Fruit fly (Drosophila melanogaster): ENCODE measurements around the gene Mon1.

Mon1 gene

DNA sequence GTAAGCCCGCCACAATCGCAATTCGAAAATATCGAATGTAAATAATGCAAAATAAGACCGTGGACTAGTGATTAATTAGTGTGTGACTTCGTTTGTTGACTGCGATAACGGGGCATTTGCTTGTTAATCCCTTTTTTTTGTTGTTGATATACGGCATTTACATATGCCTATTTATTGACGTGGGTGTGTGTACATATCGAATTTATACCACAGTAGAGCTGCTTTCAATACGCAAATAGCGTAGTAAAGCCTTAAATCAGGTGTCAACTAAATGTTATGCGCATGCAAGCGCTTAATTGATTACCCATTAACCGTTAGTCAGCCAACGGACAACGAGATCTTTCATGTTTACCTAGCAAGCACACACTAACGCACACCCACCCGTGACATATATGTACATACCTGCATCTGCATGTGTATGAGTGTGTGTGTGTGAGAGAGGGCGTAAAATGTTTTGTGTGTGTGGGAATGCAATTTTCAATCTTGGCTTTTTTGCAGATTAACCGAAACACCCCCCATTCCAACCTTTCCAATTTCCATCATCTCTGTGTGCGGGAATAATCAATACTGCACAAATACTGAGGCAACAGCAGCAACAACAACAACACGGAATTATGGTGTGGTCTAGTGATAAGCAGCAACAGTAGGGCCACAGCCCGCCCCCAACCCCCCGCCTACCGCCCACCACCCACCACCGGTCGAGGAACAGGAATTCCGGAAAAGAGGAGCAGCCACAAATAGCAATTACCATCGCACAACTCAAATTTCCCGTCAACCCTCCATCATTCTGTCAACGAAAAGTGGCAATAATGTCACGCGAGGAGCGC is 11.7 kb upstream of the Mon1 start:
- TF ChIP-seq Vsx2 (GFP tag; optimal IDR thresholded peaks at IDR 0.05; ENCODE audit: partially characterized antibody) (no peak), Rel (GFP tag; optimal IDR thresholded peaks at IDR 0.05) (no peak), Rel (tag; optimal IDR thresholded peaks at IDR 0.05) (peak; percentile 36)

DNA sequence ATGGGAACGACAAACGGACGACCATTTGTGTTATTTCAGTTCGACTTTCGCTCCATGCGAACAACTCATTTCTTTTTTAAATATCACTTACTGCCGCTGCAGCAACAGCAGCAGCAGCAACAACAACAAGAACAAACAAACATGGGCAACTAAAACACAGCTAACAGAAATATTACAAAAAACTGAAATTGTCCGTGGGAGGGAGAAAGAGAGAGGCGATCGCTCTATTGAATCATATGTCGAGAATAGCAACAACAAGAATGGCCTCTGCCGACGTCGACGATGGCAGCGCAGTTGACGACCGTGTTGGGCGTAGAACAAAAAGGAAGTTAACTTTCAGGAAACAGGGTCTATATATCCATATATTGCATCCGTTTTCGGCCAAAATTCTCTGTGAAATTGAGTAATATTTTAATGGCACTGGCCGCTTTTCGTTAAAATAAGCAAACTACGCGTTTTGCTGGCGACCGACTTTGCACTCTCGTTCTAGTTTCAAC is 3.8 kb upstream of the Mon1 start:
- TF ChIP-seq fru (GFP tag; optimal IDR thresholded peaks at IDR 0.05) (no peak), Myc (optimal IDR thresholded peaks at IDR 0.05) (no peak), OdsH (GFP tag; optimal IDR thresholded peaks at IDR 0.05) (no peak), GATAd (GFP tag; optimal IDR thresholded peaks at IDR 0.05) (no peak), usp (GFP tag; optimal IDR thresholded peaks at IDR 0.05) (no peak), lola (GFP tag; optimal IDR thresholded peaks at IDR 0.05) (no peak), rgr (GFP tag; optimal IDR thresholded peaks at IDR 0.05) (no peak), dmrt93B (GFP tag; optimal IDR thresholded peaks at IDR 0.05) (no peak), CrebA (GFP tag; optimal IDR thresholded peaks at IDR 0.05; ENCODE audit: borderline replicate concordance) (no peak), tai (GFP tag; optimal IDR thresholded peaks at IDR 0.05) (no peak)

DNA sequence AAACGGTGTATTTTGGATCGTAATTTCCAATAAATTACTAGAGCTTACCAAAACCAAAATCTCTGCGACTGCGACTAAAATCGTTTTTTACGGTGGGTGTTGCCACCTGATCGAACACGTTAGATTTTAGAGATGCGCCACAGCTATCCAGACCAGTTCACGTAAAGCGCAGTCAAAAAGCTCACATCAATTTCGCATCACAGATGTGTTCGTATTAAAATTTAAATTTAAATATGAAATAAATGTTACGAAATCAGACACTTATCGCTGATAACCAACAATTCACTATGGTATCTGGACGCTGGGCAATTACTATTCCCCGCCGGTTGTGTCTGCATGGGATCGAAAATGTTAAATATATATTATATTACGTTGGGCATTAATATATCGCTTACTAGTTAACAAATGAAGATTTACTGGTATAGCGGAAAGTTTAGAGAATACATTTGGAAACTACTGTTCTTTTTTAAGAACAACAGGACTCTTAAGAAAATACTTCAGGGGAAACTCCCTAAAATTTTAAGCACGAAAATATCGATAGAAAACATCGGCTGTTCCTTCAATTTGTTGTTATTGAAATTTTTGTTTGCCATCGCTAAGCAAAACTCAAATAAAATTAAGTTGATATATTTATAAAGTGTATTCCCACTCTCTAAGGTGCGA is 3.1 kb upstream of the Mon1 start, which contains the start of the genes mxt and CG11927:
mxt (minus strand) TSS at position 105 of the 663 bp plus-strand sequence.
CG11927 (plus strand) TSS at position 576 of the 663 bp plus-strand sequence.
- TF ChIP-seq Abd-B (GFP tag; optimal IDR thresholded peaks at IDR 0.05) (no peak), Mio (GFP tag; optimal IDR thresholded peaks at IDR 0.05) (no peak), jim (GFP tag; optimal IDR thresholded peaks at IDR 0.05) (peak; percentile 54), Hr83 (GFP tag; optimal IDR thresholded peaks at IDR 0.05; ENCODE audit: poor library complexity, severe bottlenecking) (peak; percentile 67), OdsH (GFP tag; optimal IDR thresholded peaks at IDR 0.05) (no peak), CG9705 (GFP tag; optimal IDR thresholded peaks at IDR 0.05) (peak; percentile 35), Myc (optimal IDR thresholded peaks at IDR 0.05) (peak; percentile 67), rgr (GFP tag; optimal IDR thresholded peaks at IDR 0.05) (peak; percentile 42), ey (GFP tag; optimal IDR thresholded peaks at IDR 0.05) (peak; percentile 38), foxo (GFP tag; optimal IDR thresholded peaks at IDR 0.05) (peak in 1 of 2 experiments; percentile 62), fru (GFP tag; optimal IDR thresholded peaks at IDR 0.05) (peak; percentile 27), psq (GFP tag; optimal IDR thresholded peaks at IDR 0.05) (peak; percentile 43), h (GFP tag; optimal IDR thresholded peaks at IDR 0.05) (peak; percentile 45), HLH106 (tag; optimal IDR thresholded peaks at IDR 0.05) (peak; percentile 62), br (GFP tag; optimal IDR thresholded peaks at IDR 0.05) (peak; percentile 2), GATAd (GFP tag; optimal IDR thresholded peaks at IDR 0.05) (no peak), sage (GFP tag; optimal IDR thresholded peaks at IDR 0.05) (peak; percentile 31), usp (GFP tag; optimal IDR thresholded peaks at IDR 0.05) (no peak), Rel (GFP tag; optimal IDR thresholded peaks at IDR 0.05) (no peak), Rel (tag; optimal IDR thresholded peaks at IDR 0.05) (peak; percentile 100), sv (GFP tag; optimal IDR thresholded peaks at IDR 0.05) (peak; percentile 57), Sp1 (GFP tag; optimal IDR thresholded peaks at IDR 0.05) (peak; percentile 41), woc (GFP tag; optimal IDR thresholded peaks at IDR 0.05) (peak; percentile 62), tai (GFP tag; optimal IDR thresholded peaks at IDR 0.05) (no peak)

DNA sequence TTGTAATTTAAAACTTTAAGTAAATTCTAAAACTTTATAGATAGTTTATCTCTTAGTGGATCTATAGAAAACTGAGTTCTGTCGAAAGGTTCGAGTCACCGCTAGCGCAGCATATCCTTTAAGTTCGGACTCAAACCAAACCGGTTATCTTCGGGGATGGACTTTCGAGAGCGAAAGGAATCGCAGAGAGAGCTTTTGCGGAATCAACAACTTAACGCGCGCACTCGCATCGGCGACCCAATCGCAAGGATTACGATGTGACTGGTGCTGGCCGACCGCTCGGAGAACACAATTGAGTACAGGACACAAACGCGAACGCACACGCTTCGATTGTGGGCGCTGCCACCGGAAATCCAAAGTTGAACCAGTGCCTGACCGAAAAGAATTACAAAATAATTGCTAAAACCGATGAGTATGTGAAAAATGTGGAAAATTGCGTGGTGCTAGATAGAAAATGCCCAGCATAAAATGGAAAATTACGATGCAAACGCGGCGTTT is 2.2 kb downstream of the Mon1 start, which contains the start of gene smog:
smog (plus strand) TSS at position 260 of the 498 bp plus-strand sequence.
- TF ChIP-seq brk (GFP tag; optimal IDR thresholded peaks at IDR 0.05) (no peak), Hnf4 (GFP tag; optimal IDR thresholded peaks at IDR 0.05) (no peak), Vsx2 (GFP tag; optimal IDR thresholded peaks at IDR 0.05; ENCODE audit: partially characterized antibody) (no peak), pan (optimal IDR thresholded peaks at IDR 0.05) (no peak), CG9705 (GFP tag; optimal IDR thresholded peaks at IDR 0.05) (no peak), CG32264 (GFP tag; optimal IDR thresholded peaks at IDR 0.05) (no peak), Hr83 (GFP tag; optimal IDR thresholded peaks at IDR 0.05; ENCODE audit: poor library complexity, severe bottlenecking) (no peak), Myc (optimal IDR thresholded peaks at IDR 0.05) (no peak), woc (GFP tag; optimal IDR thresholded peaks at IDR 0.05) (no peak), lola (GFP tag; optimal IDR thresholded peaks at IDR 0.05) (no peak), h (GFP tag; optimal IDR thresholded peaks at IDR 0.05) (no peak), Rel (GFP tag; optimal IDR thresholded peaks at IDR 0.05) (no peak), Rel (tag; optimal IDR thresholded peaks at IDR 0.05) (no peak), br (GFP tag; optimal IDR thresholded peaks at IDR 0.05) (no peak), rgr (GFP tag; optimal IDR thresholded peaks at IDR 0.05) (no peak), Dif (GFP tag; optimal IDR thresholded peaks at IDR 0.05; ENCODE audit: partially characterized antibody) (no peak), ey (GFP tag; optimal IDR thresholded peaks at IDR 0.05) (no peak), OdsH (GFP tag; optimal IDR thresholded peaks at IDR 0.05) (no peak), dl (GFP tag; optimal IDR thresholded peaks at IDR 0.05; ENCODE audit: insufficient read depth in 1 of 2, partially characterized antibody in 2 of 2) (no peak), sv (GFP tag; optimal IDR thresholded peaks at IDR 0.05) (no peak)

Data from whole organism, wandering third instar larva.